Worm (Caenorhabditis elegans): ENCODE results near the gene F16B3.2.

ce11 chrV:1349802-1350201, 34.9 kb downstream of the F16B3.2 start:
- TF ChIP-seq R02D3.7 (tag; optimal IDR thresholded peaks at IDR 0.05) (no peak), mdl-1 (tag; optimal IDR thresholded peaks at IDR 0.05) (no peak), dpl-1 (GFP tag; optimal IDR thresholded peaks at IDR 0.05) (no peak), ceh-32 (tag; optimal IDR thresholded peaks at IDR 0.05; ENCODE audit: poor library complexity) (no peak), ZK337.2 (GFP tag; IDR thresholded peaks at IDR 0.05) (no peak), unc-62 (GFP tag; optimal IDR thresholded peaks at IDR 0.05 in 1 of 2) (no peak), unc-62 (tag; optimal IDR thresholded peaks at IDR 0.05) (no peak), unc-130 (GFP tag; optimal IDR thresholded peaks at IDR 0.05) (no peak), daf-12 (tag; optimal IDR thresholded peaks at IDR 0.05) (no peak), nhr-77 (tag; optimal IDR thresholded peaks at IDR 0.05) (no peak), ctbp-1 (GFP tag; IDR thresholded peaks at IDR 0.05) (no peak), ZK546.5 (tag; optimal IDR thresholded peaks at IDR 0.05) (no peak), mep-1 (tag; optimal IDR thresholded peaks at IDR 0.05) (peak; percentile 1)
